Fruit fly (Drosophila melanogaster): ENCODE data around the gene pon.

pon gene

dm6 chrX:4666650-4667360, 30.7 kb downstream of the pon start, which contains the start of gene CG3009 (continued):
- TF ChIP-seq CG2129 (GFP tag; IDR thresholded peaks at IDR 0.05; ENCODE audit: partially characterized antibody) (no peak), cg (GFP tag; optimal IDR thresholded peaks at IDR 0.05) (peak; percentile 27), CG1603 (tag; optimal IDR thresholded peaks at IDR 0.05) (peak; percentile 96), Sin3A (optimal IDR thresholded peaks at IDR 0.05) (no peak), CG12299 (tag; optimal IDR thresholded peaks at IDR 0.05) (peak; percentile 96), slbo (GFP tag; IDR thresholded peaks at IDR 0.05) (peak; percentile 99), sens (GFP tag) (peak; percentile 99), gce (GFP tag; IDR thresholded peaks at IDR 0.05) (peak; percentile 95), bcd (GFP tag; optimal IDR thresholded peaks at IDR 0.05) (peak; percentile 98), scrt (GFP tag; optimal IDR thresholded peaks at IDR 0.05) (peak; percentile 95), Deaf1 (tag; optimal IDR thresholded peaks at IDR 0.05) (peak; percentile 88), wor (GFP tag; IDR thresholded peaks at IDR 0.05) (peak; percentile 95), jigr1 (GFP tag; IDR thresholded peaks at IDR 0.05) (peak; percentile 95), CG10147 (GFP tag; optimal IDR thresholded peaks at IDR 0.05) (peak; percentile 97), CG13894 (tag; optimal IDR thresholded peaks at IDR 0.05) (peak; percentile 96), row (GFP tag; IDR thresholded peaks at IDR 0.05) (peak; percentile 99), CG8089 (GFP tag; optimal IDR thresholded peaks at IDR 0.05) (peak; percentile 97), CG13123 (GFP tag; optimal IDR thresholded peaks at IDR 0.05) (peak; percentile 92), chinmo (GFP tag; IDR thresholded peaks at IDR 0.05; ENCODE audit: partially characterized antibody) (peak; percentile 81; the same call in 1 of the 4 replicates), CG3726 (GFP tag; IDR thresholded peaks at IDR 0.05) (peak; percentile 94), BEAF-32 (GFP tag; optimal IDR thresholded peaks at IDR 0.05) (peak; percentile 27), CG17361 (GFP tag; IDR thresholded peaks at IDR 0.05) (peak; percentile 96), vnd (GFP tag; IDR thresholded peaks at IDR 0.05; ENCODE audit: partially characterized antibody) (no peak), CG33557 (GFP tag; optimal IDR thresholded peaks at IDR 0.05) (peak; percentile 79), CG30431 (GFP tag; optimal IDR thresholded peaks at IDR 0.05) (peak; percentile 93), nerfin-1 (tag; optimal IDR thresholded peaks at IDR 0.05) (peak; percentile 94), CG9727 (GFP tag; optimal IDR thresholded peaks at IDR 0.05) (peak; percentile 95), CG10267 (tag; optimal IDR thresholded peaks at IDR 0.05) (peak; percentile 88), PHDP (tag; optimal IDR thresholded peaks at IDR 0.05) (peak; percentile 98), CG1832 (GFP tag; optimal IDR thresholded peaks at IDR 0.05) (peak; percentile 38), zfh1 (GFP tag; IDR thresholded peaks at IDR 0.05) (peak; percentile 97), fru (optimal IDR thresholded peaks at IDR 0.05) (no peak), CG13424 (tag; optimal IDR thresholded peaks at IDR 0.05) (peak; percentile 98), amos (GFP tag; IDR thresholded peaks at IDR 0.05; ENCODE audit: partially characterized antibody) (peak; percentile 24; the same call in 1 of the 2 replicates), CG12659 (GFP tag; optimal IDR thresholded peaks at IDR 0.05) (peak; percentile 99), CG1233 (GFP tag; optimal IDR thresholded peaks at IDR 0.05) (peak; percentile 95), Asciz (GFP tag; optimal IDR thresholded peaks at IDR 0.05) (peak; percentile 94), ERR (GFP tag; optimal IDR thresholded peaks at IDR 0.05) (peak; percentile 97), sc (optimal IDR thresholded peaks at IDR 0.05) (no peak), sc (GFP tag; optimal IDR thresholded peaks at IDR 0.05) (peak; percentile 89), ken (GFP tag; IDR thresholded peaks at IDR 0.05) (peak; percentile 96), gcm (GFP tag; optimal IDR thresholded peaks at IDR 0.05) (peak; percentile 96), az2 (GFP tag; optimal IDR thresholded peaks at IDR 0.05) (peak; percentile 97), phol (tag; optimal IDR thresholded peaks at IDR 0.05) (peak; percentile 94), hb (GFP tag; IDR thresholded peaks at IDR 0.05; ENCODE audit: partially characterized antibody) (no peak), Oli (tag; optimal IDR thresholded peaks at IDR 0.05) (peak; percentile 97), CG1602 (GFP tag; optimal IDR thresholded peaks at IDR 0.05) (peak; percentile 94), CG8765 (GFP tag; IDR thresholded peaks at IDR 0.05) (peak; percentile 89), Atf-2 (GFP tag; optimal IDR thresholded peaks at IDR 0.05) (peak; percentile 97), ap (GFP tag; IDR thresholded peaks at IDR 0.05) (peak; percentile 93)

Measured in whole organism, embryonic.